Fruit fly (Drosophila melanogaster) whole organism, wandering third instar larva: Measurements from ENCODE around the gene heca.

Experiments
- Abd-B ChIP-seq: fragments of >200 bp; optimal IDR thresholded peaks from 2 replicates; lab custom pipeline; 2017; ENCODE audit warnings: missing biosample characterization, missing genetic modification characterization
- CG9705 ChIP-seq: fragments of 200-800 bp; sonication (Bioruptor generic); optimal IDR thresholded peaks from 2 replicates; lab custom pipeline; 2018; ENCODE audit warnings: missing biosample characterization, mild to moderate bottlenecking, missing genetic modification characterization
- CrebA ChIP-seq: fragments of 200-800 bp; sonication (Bioruptor generic); optimal IDR thresholded peaks from 2 replicates; lab custom pipeline; 2016; ENCODE audit warnings: missing biosample characterization, mild to moderate bottlenecking, missing genetic modification characterization, borderline replicate concordance
- Dif ChIP-seq: fragments of 200-275, 200-300 bp; sonication (Bioruptor generic); optimal IDR thresholded peaks from 2 replicates; lab custom pipeline; 2018; ENCODE audit warnings: missing biosample characterization, missing genetic modification characterization; ENCODE audit not compliant: partially characterized antibody
- GATAd ChIP-seq: sonication (Bioruptor generic); optimal IDR thresholded peaks from 2 replicates; lab custom pipeline; 2016; ENCODE audit warnings: missing biosample characterization, missing genetic modification characterization
- HLH106 ChIP-seq: fragments of 200-800 bp; optimal IDR thresholded peaks from 3 replicates; lab custom pipeline; 2019; ENCODE audit warnings: missing biosample characterization, mild to moderate bottlenecking, missing genetic modification characterization, moderate library complexity
- Hnf4 ChIP-seq: fragments of 200-800 bp; sonication (Bioruptor generic); optimal IDR thresholded peaks from 2 replicates; lab custom pipeline; 2016; ENCODE audit warnings: missing biosample characterization, mild to moderate bottlenecking, missing genetic modification characterization
- Hr83 ChIP-seq: fragments of 200-300 bp; sonication (Bioruptor generic); optimal IDR thresholded peaks from 2 replicates; lab custom pipeline; 2016; ENCODE audit warnings: missing biosample characterization, mild to moderate bottlenecking, missing genetic modification characterization, moderate library complexity; ENCODE audit not compliant: poor library complexity, severe bottlenecking
- Mio ChIP-seq: sonication (Bioruptor generic); optimal IDR thresholded peaks from 2 replicates; lab custom pipeline; 2016; ENCODE audit warnings: missing biosample characterization, missing genetic modification characterization
- Myc ChIP-seq: fragments of >200 bp; optimal IDR thresholded peaks from 2 replicates; lab custom pipeline; 2017
- N ChIP-seq: fragments of >200 bp; optimal IDR thresholded peaks from 2 replicates; lab custom pipeline; 2018; ENCODE audit warnings: missing biosample characterization, missing external identifiers, missing genetic modification characterization
- OdsH ChIP-seq: fragments of 200-800 bp; sonication (Bioruptor generic); optimal IDR thresholded peaks from 2 replicates; lab custom pipeline; 2016; ENCODE audit warnings: missing biosample characterization, mild to moderate bottlenecking, missing genetic modification characterization
- Rel ChIP-seq, 2 experiments: fragments of 200-800 bp; sonication (Bioruptor generic) in 1 of 2; optimal IDR thresholded peaks; 2 replicates in 1 of 2; 3 replicates in 1 of 2; lab custom pipeline; 2016 to 2019; ENCODE audit warnings: mild to moderate bottlenecking in 2 of 2, missing biosample characterization in 2 of 2, missing genetic modification characterization in 2 of 2, moderate library complexity in 1 of 2
- Vsx2 ChIP-seq: fragments of 200-300, 225-300 bp; sonication (Bioruptor generic); optimal IDR thresholded peaks from 2 replicates; lab custom pipeline; 2018; ENCODE audit warnings: missing biosample characterization, missing genetic modification characterization; ENCODE audit not compliant: partially characterized antibody
- brk ChIP-seq: fragments of 200-800 bp; sonication (Bioruptor generic); optimal IDR thresholded peaks from 2 replicates; lab custom pipeline; 2016; ENCODE audit warnings: missing biosample characterization, mild to moderate bottlenecking, missing genetic modification characterization
- dl ChIP-seq, 2 experiments: fragments of 175-275, 200-275 bp in 1 of 2; fragments of 200-275 bp in 1 of 2; sonication (Bioruptor generic); optimal IDR thresholded peaks; lab custom pipeline; 2018; ENCODE audit warnings: mild to moderate bottlenecking in 2 of 2, missing biosample characterization in 2 of 2, missing genetic modification characterization in 2 of 2, moderate library complexity in 2 of 2; ENCODE audit not compliant: partially characterized antibody in 2 of 2, insufficient read depth in 1 of 2
- dmrt93B ChIP-seq: fragments of 200-800 bp; sonication (Bioruptor generic); optimal IDR thresholded peaks from 2 replicates; lab custom pipeline; 2018; ENCODE audit warnings: missing biosample characterization, mild to moderate bottlenecking, missing genetic modification characterization
- ey ChIP-seq: fragments of 200-800 bp; sonication (Bioruptor generic); optimal IDR thresholded peaks from 2 replicates; lab custom pipeline; 2016; ENCODE audit warnings: missing biosample characterization, missing genetic modification characterization
- foxo ChIP-seq, 2 experiments: fragments of 200-800 bp; sonication (Bioruptor generic); optimal IDR thresholded peaks; 2 replicates in 1 of 2; 3 replicates in 1 of 2; lab custom pipeline; 2016 to 2017; ENCODE audit warnings: missing biosample characterization in 2 of 2, missing genetic modification characterization in 2 of 2
- fru ChIP-seq: fragments of 200-800 bp; sonication (Bioruptor generic); optimal IDR thresholded peaks from 3 replicates; lab custom pipeline; 2016; ENCODE audit warnings: missing biosample characterization, mild to moderate bottlenecking, missing genetic modification characterization
- h ChIP-seq: fragments of 200-800 bp; sonication (Bioruptor generic); optimal IDR thresholded peaks from 3 replicates; lab custom pipeline; 2016; ENCODE audit warnings: missing biosample characterization, mild to moderate bottlenecking, missing genetic modification characterization
- lola ChIP-seq: fragments of >200 bp; optimal IDR thresholded peaks from 2 replicates; lab custom pipeline; 2017; ENCODE audit warnings: missing biosample characterization, missing genetic modification characterization
- pan ChIP-seq: fragments of >200 bp; optimal IDR thresholded peaks from 2 replicates; lab custom pipeline; 2017
- rgr ChIP-seq: fragments of 200-800 bp; sonication (Bioruptor generic); optimal IDR thresholded peaks from 3 replicates; lab custom pipeline; 2016; ENCODE audit warnings: missing biosample characterization, mild to moderate bottlenecking, missing genetic modification characterization
- sv ChIP-seq: fragments of 200-800 bp; sonication (Bioruptor generic); optimal IDR thresholded peaks from 3 replicates; lab custom pipeline; 2016; ENCODE audit warnings: missing biosample characterization, missing genetic modification characterization
- tai ChIP-seq: sonication (Bioruptor generic); optimal IDR thresholded peaks from 2 replicates; lab custom pipeline; 2016; ENCODE audit warnings: missing biosample characterization, missing genetic modification characterization
- usp ChIP-seq: fragments of >200 bp; optimal IDR thresholded peaks from 2 replicates; lab custom pipeline; 2017; ENCODE audit warnings: missing biosample characterization, missing genetic modification characterization
- woc ChIP-seq: sonication (Bioruptor generic); optimal IDR thresholded peaks from 2 replicates; lab custom pipeline; 2016; ENCODE audit warnings: missing biosample characterization, mild to moderate bottlenecking, missing genetic modification characterization

Gene heca

DNA sequence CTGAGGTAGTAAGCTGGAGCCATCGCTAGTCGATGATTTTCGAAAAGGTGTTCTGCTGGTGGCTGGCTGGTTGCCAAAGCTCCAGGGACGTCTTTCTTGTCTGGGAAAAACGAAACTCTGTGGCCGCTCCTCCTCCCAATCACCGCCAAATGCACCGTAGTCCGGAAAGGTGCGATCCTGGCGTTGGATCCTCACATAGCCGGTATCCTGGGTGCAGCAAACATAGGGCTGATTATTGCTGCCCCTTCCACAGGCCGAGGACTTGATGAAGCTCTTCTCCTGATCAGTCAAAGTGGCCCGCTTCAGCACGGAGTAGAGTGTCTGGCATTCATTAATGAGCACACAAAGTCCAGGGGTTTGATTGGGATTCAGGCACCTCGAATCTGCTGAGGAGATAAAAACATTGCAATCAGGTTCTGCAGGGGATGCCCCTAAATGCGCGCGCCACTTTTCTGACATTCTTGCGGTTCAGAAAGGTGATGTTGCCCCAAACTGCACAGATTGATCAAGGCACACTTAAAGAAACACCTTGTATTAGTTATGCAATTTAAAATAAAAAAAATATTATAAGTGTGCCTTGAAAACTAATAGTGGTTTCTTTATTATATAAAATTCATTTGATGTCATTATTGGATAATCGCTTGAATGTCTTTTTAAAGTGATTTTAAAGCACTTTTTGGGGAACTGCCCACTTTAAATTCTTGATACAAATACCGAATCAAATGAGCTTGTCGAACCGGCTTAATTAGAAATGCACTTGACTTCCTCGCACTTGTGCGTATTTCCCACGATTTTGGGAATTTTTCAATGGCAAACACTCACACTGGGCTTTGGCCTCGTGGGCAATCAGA, 31.8 kb upstream of the heca start:
- TF ChIP-seq Dif (GFP tag; lab: Kevin White, UChicago): no peak
- peak; percentile 24 for TF ChIP-seq rgr
- no peak for TF ChIP-seq Myc (lab: Kevin White, UChicago)
- peak; percentile 7 for TF ChIP-seq HLH106 (tag; lab: Kevin White, UChicago)
- TF ChIP-seq foxo (GFP tag; optimal IDR thresholded peaks at IDR 0.05; lab: Kevin White, UChicago): peak in 1 of 2 experiments; percentile 25
- TF ChIP-seq ey: peak; percentile 8
- TF ChIP-seq h (GFP tag; lab: Kevin White, UChicago): peak; percentile 27
- TF ChIP-seq Rel (GFP tag; optimal IDR thresholded peaks at IDR 0.05; lab: Kevin White, UChicago): no peak
- TF ChIP-seq Rel (tag; optimal IDR thresholded peaks at IDR 0.05; lab: Kevin White, UChicago): peak; percentile 93
- no peak for TF ChIP-seq lola (GFP tag; lab: Kevin White, UChicago)

dm6 chr3R:30246603-30247002, 31.1 kb upstream of the heca start, which contains the start of gene CG9733:
TSS of gene CG9733 (minus strand) at chr3R:30246703.
- no peak for TF ChIP-seq Hnf4
- TF ChIP-seq GATAd (GFP tag; lab: Kevin White, UChicago): no peak
- no peak for TF ChIP-seq Vsx2 (GFP tag; lab: Kevin White, UChicago)
- no peak for TF ChIP-seq woc (GFP tag; lab: Kevin White, UChicago)
- TF ChIP-seq Dif (GFP tag; lab: Kevin White, UChicago): no peak
- TF ChIP-seq brk (GFP tag; lab: Kevin White, UChicago): no peak
- TF ChIP-seq Abd-B (GFP tag; lab: Kevin White, UChicago): no peak
- no peak for TF ChIP-seq pan (lab: Kevin White, UChicago)
- no peak for TF ChIP-seq tai (GFP tag; lab: Kevin White, UChicago)
- TF ChIP-seq CG9705 (GFP tag; lab: Kevin White, UChicago): no peak
- no peak for TF ChIP-seq lola (GFP tag; lab: Kevin White, UChicago)
- no peak for TF ChIP-seq rgr

- TF ChIP-seq foxo (GFP tag; optimal IDR thresholded peaks at IDR 0.05; lab: Kevin White, UChicago) (peak in 1 of 2 experiments; percentile 30), CrebA (GFP tag; lab: Kevin White, UChicago) (peak; percentile 40), Rel (GFP tag; optimal IDR thresholded peaks at IDR 0.05; lab: Kevin White, UChicago) (no peak), Rel (tag; optimal IDR thresholded peaks at IDR 0.05; lab: Kevin White, UChicago) (peak; percentile 84), dl (GFP tag; optimal IDR thresholded peaks at IDR 0.05; lab: Kevin White, UChicago; ENCODE audit: insufficient read depth in 1 of 2, partially characterized antibody in 2 of 2) (no peak), Mio (GFP tag; lab: Kevin White, UChicago) (no peak), brk (GFP tag; lab: Kevin White, UChicago) (no peak), N (no peak), sv (GFP tag; lab: Kevin White, UChicago) (no peak), dmrt93B (no peak), ey (no peak)
Measured at dm6 chr3R:30247802-30248363, 29.8 kb upstream of the heca start.

DNA sequence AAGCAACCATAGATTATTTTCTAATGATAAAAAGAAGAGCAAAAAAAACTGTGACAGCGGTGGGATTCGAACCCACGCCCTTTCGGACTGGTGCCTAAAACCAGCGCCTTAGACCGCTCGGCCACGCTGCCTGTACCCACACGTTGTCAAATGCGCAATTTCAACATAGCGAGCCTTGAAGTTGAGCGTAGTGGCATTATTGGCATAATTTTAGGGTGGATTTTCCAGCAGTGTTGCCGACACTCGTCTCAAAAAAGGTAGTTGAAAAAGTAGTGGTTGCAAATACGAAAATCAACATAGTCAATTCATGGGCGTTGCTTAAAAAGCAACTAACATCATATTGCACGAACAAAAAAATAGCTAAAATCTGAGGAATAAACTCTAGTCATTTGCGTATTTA, 29.2 kb upstream of the heca start:
- peak; percentile 34 for TF ChIP-seq Dif (GFP tag; lab: Kevin White, UChicago)
- no peak for TF ChIP-seq usp (GFP tag; lab: Kevin White, UChicago)
- TF ChIP-seq Hnf4: no peak
- TF ChIP-seq Myc (lab: Kevin White, UChicago): peak; percentile 71
- no peak for TF ChIP-seq fru
- TF ChIP-seq tai (GFP tag; lab: Kevin White, UChicago): no peak
- TF ChIP-seq h (GFP tag; lab: Kevin White, UChicago): no peak
- TF ChIP-seq GATAd (GFP tag; lab: Kevin White, UChicago): no peak
- no peak for TF ChIP-seq Hr83 (GFP tag; lab: Kevin White, UChicago)

DNA sequence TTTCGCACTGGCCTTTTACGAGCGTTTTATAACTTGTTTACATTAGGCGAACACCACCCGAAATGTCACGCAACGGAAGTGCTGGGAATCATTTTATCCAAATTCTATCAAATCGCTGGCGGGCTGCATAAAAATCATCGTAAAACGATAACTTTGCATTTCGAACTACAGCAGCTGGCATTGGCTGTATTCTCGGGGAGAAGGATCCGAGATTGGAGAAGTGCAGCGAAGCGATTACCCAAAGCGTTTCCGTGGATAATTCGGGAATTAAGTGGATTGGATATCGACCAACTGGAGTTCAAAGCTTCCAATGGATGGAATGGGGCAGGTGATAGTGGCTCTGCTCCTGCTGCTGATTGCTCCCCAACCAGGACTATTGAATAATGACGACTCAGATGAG, 28.4 kb upstream of the heca start, which contains the start of gene CG34299:
CG34299 (plus strand) TSS at position 301 of the 400 bp plus-strand sequence.
- TF ChIP-seq rgr (no peak), sv (GFP tag; lab: Kevin White, UChicago) (no peak), pan (lab: Kevin White, UChicago) (no peak), Hr83 (GFP tag; lab: Kevin White, UChicago) (no peak), Dif (GFP tag; lab: Kevin White, UChicago) (no peak), OdsH (GFP tag; lab: Kevin White, UChicago) (no peak)
